Fruit fly (Drosophila melanogaster) Kc167 (cell line): ENCODE results near the gene PMP34.

Experiments
- Myc ChIP-seq: fragments of >200 bp; optimal IDR thresholded peaks from 2 replicates; lab custom pipeline; 2017; ENCODE audit warnings: missing external identifiers
- Sin3A ChIP-seq: fragments of >200 bp; optimal IDR thresholded peaks from 2 replicates; lab custom pipeline; 2018; ENCODE audit warnings: missing external identifiers
- h ChIP-seq: fragments of >200 bp; optimal IDR thresholded peaks from 3 replicates; lab custom pipeline; 2018; ENCODE audit warnings: missing external identifiers
- insv ChIP-seq: fragments of >200 bp; optimal IDR thresholded peaks from 3 replicates; lab custom pipeline; 2018; ENCODE audit warnings: missing external identifiers
- psq ChIP-seq: fragments of >200 bp; optimal IDR thresholded peaks from 2 replicates; lab custom pipeline; 2017; ENCODE audit warnings: missing external identifiers
- ttk ChIP-seq: sonication (Bioruptor generic); optimal IDR thresholded peaks from 2 replicates; lab custom pipeline; 2017; ENCODE audit warnings: missing external identifiers

The PMP34 gene

dm6 chr3L:4359688-4360375 lies 41.3 kb downstream of the PMP34 start:
- TF ChIP-seq Myc (lab: Kevin White, UChicago) (no peak), h (no peak), insv (lab: Kevin White, UChicago) (no peak), psq (lab: Kevin White, UChicago) (no peak), ttk (lab: Kevin White, UChicago) (no peak), Sin3A (lab: Kevin White, UChicago) (no peak)

- no peak for TF ChIP-seq psq (lab: Kevin White, UChicago)
- TF ChIP-seq Myc (lab: Kevin White, UChicago): no peak
These were observed 41.8 kb downstream of the PMP34 start for dm6 chr3L:4360376-4360703.

DNA sequence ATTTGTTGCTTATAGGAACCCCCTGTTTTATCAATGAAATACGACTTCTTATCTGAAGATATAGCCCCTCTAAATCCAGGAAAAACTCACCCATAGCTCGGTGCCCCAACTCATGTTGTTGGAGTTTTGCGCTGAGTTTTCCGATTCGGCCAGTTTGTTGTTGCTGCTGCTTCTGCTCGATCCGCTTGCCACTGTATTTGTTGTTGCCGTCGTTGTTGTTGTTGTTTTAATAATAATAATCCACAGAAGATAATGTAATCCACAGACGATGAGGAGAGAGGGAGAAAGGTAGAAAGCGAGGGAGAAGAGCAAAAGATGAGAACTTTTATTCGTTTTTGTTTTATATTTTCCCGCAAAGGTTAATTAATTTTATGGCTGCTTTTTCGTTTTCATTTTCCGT lies 44.4 kb downstream of the PMP34 start:
- TF ChIP-seq ttk (lab: Kevin White, UChicago) (no peak), psq (lab: Kevin White, UChicago) (no peak), h (no peak), Sin3A (lab: Kevin White, UChicago) (no peak), Myc (lab: Kevin White, UChicago) (no peak), insv (lab: Kevin White, UChicago) (no peak)

DNA sequence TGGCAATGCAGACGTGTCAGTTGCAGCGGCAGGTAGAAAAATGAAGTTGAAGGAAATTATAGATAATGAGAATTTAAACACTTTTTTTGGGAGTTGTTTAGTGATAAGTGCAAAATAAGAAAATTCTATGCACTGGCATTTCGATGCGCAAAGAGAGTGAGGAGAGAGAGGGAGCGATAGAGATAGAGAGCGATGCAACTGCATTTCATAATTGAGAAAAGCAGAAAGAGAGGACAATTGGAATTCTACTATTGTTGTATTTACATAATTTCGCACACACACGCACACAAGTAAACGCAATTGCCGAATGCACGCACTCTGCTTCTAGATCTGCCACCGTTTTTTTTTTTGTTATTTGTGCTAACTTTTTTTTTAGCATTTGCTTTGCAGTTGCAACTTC lies 44.9 kb downstream of the PMP34 start:
- TF ChIP-seq ttk (lab: Kevin White, UChicago): no peak
- TF ChIP-seq h: no peak
- no peak for TF ChIP-seq insv (lab: Kevin White, UChicago)
- no peak for TF ChIP-seq Myc (lab: Kevin White, UChicago)
- no peak for TF ChIP-seq Sin3A (lab: Kevin White, UChicago)
- TF ChIP-seq psq (lab: Kevin White, UChicago): no peak

DNA sequence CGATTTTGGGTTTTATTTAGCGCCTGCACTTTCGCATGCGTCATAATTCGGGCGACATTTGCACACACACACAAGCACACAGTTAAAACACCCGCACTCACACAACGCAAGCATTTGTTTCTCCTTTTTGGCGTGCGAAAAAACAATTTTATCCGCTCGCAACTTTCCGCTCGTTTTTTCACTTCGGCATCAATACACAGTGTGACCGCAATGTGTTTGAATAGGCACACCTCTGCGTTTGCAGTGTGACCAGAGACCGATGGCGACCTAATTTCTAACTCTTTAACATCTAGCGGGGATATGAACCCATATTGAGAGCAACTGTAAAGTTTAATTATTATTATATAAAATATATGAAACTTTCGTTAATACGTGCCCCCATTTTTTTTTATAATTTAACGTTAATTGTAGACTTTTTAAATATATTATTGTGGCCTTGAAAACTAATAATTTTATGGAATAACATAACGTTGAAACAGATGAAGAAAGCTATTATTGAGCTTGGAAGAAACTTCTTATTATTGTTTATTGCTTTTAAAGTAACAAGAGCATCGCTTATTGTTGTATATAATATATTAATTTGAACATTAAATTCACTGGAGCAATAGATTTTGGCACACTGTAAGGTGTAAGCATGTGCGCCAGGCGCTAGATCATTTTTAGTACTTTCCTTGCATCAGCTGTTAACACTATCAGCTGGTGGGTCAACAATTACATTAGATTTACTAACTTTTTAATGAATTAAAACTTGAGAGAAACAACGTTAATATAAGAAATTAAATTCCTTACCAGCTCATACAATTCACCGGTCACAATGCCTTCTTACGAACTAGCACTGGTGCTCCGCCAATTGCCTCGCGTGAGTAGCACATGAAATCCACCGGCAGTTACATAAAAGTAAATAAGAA lies 45.6 kb downstream of the PMP34 start, which contains the start of the genes Cip4 and mRpS6:
Gene Cip4 (minus strand): TSS at position 216 of the 908 bp plus-strand sequence.
Gene mRpS6 (plus strand): TSS at position 664 of the 908 bp plus-strand sequence.
- no peak for TF ChIP-seq insv (lab: Kevin White, UChicago)
- no peak for TF ChIP-seq psq (lab: Kevin White, UChicago)
- no peak for TF ChIP-seq ttk (lab: Kevin White, UChicago)
- no peak for TF ChIP-seq h
- no peak for TF ChIP-seq Myc (lab: Kevin White, UChicago)
- no peak for TF ChIP-seq Sin3A (lab: Kevin White, UChicago)

DNA sequence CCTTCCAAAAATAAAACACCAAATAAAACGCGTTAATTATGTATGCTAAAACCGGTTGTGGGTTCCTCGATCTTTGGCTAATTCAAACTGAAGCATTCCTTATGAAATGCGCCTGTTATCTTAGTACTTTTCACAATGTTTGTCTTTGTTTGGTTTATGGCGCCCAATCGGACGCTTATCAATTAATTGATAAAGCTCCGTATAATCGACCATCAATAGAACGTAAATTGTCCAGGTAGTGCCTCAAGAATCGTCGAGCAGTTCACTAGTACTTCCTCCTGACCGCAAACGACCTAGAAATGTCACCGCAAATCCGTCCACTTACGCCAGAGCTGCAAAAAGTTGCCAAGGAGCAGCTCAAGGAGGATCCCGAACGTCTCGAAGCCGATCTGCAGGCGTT lies 46.6 kb downstream of the PMP34 start, which contains the start of gene CG33514:
Gene CG33514 (plus strand): TSS at position 238 of the 400 bp plus-strand sequence.
- TF ChIP-seq psq (lab: Kevin White, UChicago) (no peak), h (no peak), insv (lab: Kevin White, UChicago) (no peak), Sin3A (lab: Kevin White, UChicago) (no peak), ttk (lab: Kevin White, UChicago) (no peak), Myc (lab: Kevin White, UChicago) (no peak)

- TF ChIP-seq psq (lab: Kevin White, UChicago) (no peak), h (no peak), ttk (lab: Kevin White, UChicago) (no peak), insv (lab: Kevin White, UChicago) (no peak), Sin3A (lab: Kevin White, UChicago) (no peak), Myc (lab: Kevin White, UChicago) (no peak)
These were observed 48.8 kb downstream of the PMP34 start, which contains the start of gene CG11342 for dm6 chr3L:4367339-4367738. TSS of gene CG11342 (minus strand) at chr3L:4367458.
